Worm (Caenorhabditis elegans): ENCODE results near the gene hxk-3.

DNA sequence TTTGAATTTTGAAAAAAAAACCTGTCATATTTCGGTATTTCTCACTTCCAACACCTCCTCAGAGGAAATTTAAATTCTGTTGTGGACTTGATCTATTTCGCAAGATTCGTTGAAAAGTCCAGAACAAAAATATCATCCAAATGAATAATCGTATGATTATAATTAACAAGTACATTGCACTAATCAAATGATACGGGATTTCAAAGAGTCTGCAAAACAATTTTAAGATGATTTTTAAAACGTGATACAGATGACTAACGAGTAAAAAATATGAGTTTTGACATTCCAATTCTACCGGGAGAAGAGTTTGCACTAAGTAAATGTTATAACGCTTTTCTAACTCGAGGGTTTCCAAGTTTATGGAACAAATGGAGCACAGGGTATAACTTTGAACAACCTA is 24.9 kb downstream of the hxk-3 start:
- no peak for TF ChIP-seq ceh-28 (tag; optimal IDR thresholded peaks at IDR 0.05)
- no peak for TF ChIP-seq unc-39 (tag; optimal IDR thresholded peaks at IDR 0.05)
- no peak for TF ChIP-seq nhr-76 (tag; optimal IDR thresholded peaks at IDR 0.05)
- TF ChIP-seq elt-3 (tag; optimal IDR thresholded peaks at IDR 0.05), result no peak
- TF ChIP-seq tbx-2 (tag; optimal IDR thresholded peaks at IDR 0.05), result no peak
- no peak for TF ChIP-seq ceh-9 (tag; optimal IDR thresholded peaks at IDR 0.05)

All from whole organism, L3 larva.